Worm (Caenorhabditis elegans) whole organism, L4/young adult: ENCODE data around the gene sec-16A.1.

ENCODE experiments used
- W03F9.2 ChIP-seq: fragments of 150-350 bp; optimal IDR thresholded peaks from 2 replicates; lab custom pipeline; 2014; ENCODE audit warnings: missing biosample characterization, missing genetic modification characterization
- dao-5 ChIP-seq: sonication (generic microtip); optimal IDR thresholded peaks from 2 replicates; lab custom pipeline; 2016; ENCODE audit warnings: missing genotype, missing genetic modification characterization, moderate library complexity, missing compliant biosample characterization

ce11 chrIII:9153809-9154208 is 28.2 kb downstream of the sec-16A.1 start, which contains the start of gene nhl-1:
- TF ChIP-seq dao-5 (no peak), W03F9.2 (tag; lab: Kevin White, UChicago) (no peak)
